Fruit fly (Drosophila melanogaster): Measurements from ENCODE around the gene CG33643.

Gene CG33643

DNA sequence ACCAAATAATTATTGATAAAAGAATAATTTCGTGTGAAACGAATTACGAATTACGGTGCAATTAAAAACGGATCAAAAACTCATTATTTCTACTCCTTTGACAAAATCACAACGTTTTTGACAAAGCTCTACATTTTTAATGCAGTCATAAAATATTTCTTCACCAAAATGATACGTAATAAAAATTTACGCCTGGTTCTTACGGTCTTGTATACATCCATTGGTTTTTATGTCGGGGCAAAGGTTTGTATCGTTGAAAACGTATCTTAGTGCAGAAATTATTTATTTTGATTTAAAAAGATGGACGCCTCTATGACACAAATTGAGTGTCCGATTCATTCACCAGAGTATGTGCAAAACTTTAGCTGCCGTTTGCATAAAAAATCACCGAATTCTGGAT is 911 bp downstream of the CG33643 start, which contains the start of gene CG33644:
CG33644 (plus strand) TSS at position 301 of the 400 bp plus-strand sequence.
- TF ChIP-seq Ets98B (GFP tag; IDR thresholded peaks at IDR 0.05) (no peak), CG32121 (GFP tag; IDR thresholded peaks at IDR 0.05) (no peak), Pif1A (GFP tag; optimal IDR thresholded peaks at IDR 0.05) (no peak), CG4496 (GFP tag; IDR thresholded peaks at IDR 0.05) (no peak), CG12605 (GFP tag; IDR thresholded peaks at IDR 0.05) (no peak), CG34367 (tag; optimal IDR thresholded peaks at IDR 0.05) (no peak), gl (tag; optimal IDR thresholded peaks at IDR 0.05) (no peak)

DNA sequence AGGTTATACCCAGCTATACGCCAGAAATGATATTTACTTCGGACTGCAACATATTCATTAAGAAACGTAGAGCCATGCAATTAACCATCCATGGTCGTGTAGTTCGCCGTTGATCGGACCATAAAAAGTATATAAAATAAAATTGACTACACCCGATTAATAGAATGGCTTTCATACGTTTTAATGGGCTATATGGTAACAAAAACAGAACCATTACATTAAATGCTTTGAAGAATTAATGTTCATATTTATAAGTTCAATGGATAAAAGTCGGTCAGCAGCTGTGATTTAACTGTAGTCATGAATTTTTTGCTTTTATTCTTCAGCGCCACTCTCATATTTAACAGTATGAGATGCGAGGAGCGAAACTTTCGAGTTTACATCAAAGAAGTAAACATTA is 1.6 kb downstream of the CG33643 start, which contains the start of gene CG33645:
CG33645 (plus strand) TSS at position 301 of the 400 bp plus-strand sequence.
- TF ChIP-seq CG8301 (tag; optimal IDR thresholded peaks at IDR 0.05) (no peak), CG10348 (GFP tag; IDR thresholded peaks at IDR 0.05) (no peak), Pif1B (GFP tag; optimal IDR thresholded peaks at IDR 0.05) (no peak), CG8159 (tag; optimal IDR thresholded peaks at IDR 0.05) (no peak), CG15710 (tag; optimal IDR thresholded peaks at IDR 0.05) (no peak), D1 (tag; optimal IDR thresholded peaks at IDR 0.05) (no peak), Ets98B (GFP tag; IDR thresholded peaks at IDR 0.05) (no peak), Snoo (tag; optimal IDR thresholded peaks at IDR 0.05) (no peak), fd96Ca (GFP tag; IDR thresholded peaks at IDR 0.05) (no peak), gl (tag; optimal IDR thresholded peaks at IDR 0.05) (no peak), CG14655 (GFP tag; optimal IDR thresholded peaks at IDR 0.05) (no peak), CG9948 (tag; optimal IDR thresholded peaks at IDR 0.05) (no peak), rn (GFP tag; IDR thresholded peaks at IDR 0.05) (no peak)

- TF ChIP-seq Ets98B (GFP tag; IDR thresholded peaks at IDR 0.05) (no peak), Pif1A (GFP tag; optimal IDR thresholded peaks at IDR 0.05) (no peak), CG17806 (tag; optimal IDR thresholded peaks at IDR 0.05) (no peak), CG4496 (GFP tag; IDR thresholded peaks at IDR 0.05) (no peak), CG10348 (GFP tag; IDR thresholded peaks at IDR 0.05) (no peak), CG8301 (tag; optimal IDR thresholded peaks at IDR 0.05) (no peak), CG13204 (GFP tag; optimal IDR thresholded peaks at IDR 0.05) (no peak), CG9948 (tag; optimal IDR thresholded peaks at IDR 0.05) (no peak), Pif1B (GFP tag; optimal IDR thresholded peaks at IDR 0.05) (no peak), CG34367 (tag; optimal IDR thresholded peaks at IDR 0.05) (no peak), D1 (tag; optimal IDR thresholded peaks at IDR 0.05) (no peak), fd96Ca (GFP tag; IDR thresholded peaks at IDR 0.05) (no peak), CG12605 (GFP tag; IDR thresholded peaks at IDR 0.05) (no peak), CG8159 (tag; optimal IDR thresholded peaks at IDR 0.05) (no peak), rn (GFP tag; IDR thresholded peaks at IDR 0.05) (no peak)
These were observed 4.8 kb downstream of the CG33643 start, which contains the start of gene CG15638 for dm6 chr2L:13535678-13536077. CG15638 (minus strand) TSS chr2L:13535778.

dm6 chr2L:13540704-13541103 is 9.8 kb downstream of the CG33643 start, which contains the start of gene CG16852:
CG16852 (plus strand) TSS chr2L:13540751.
- TF ChIP-seq CG32121 (GFP tag; IDR thresholded peaks at IDR 0.05) (no peak), fd96Ca (GFP tag; IDR thresholded peaks at IDR 0.05) (no peak), CG8301 (tag; optimal IDR thresholded peaks at IDR 0.05) (no peak), CG13204 (GFP tag; optimal IDR thresholded peaks at IDR 0.05) (no peak), CG12605 (GFP tag; IDR thresholded peaks at IDR 0.05) (no peak), CG17806 (tag; optimal IDR thresholded peaks at IDR 0.05) (no peak), gl (tag; optimal IDR thresholded peaks at IDR 0.05) (no peak), Pif1B (GFP tag; optimal IDR thresholded peaks at IDR 0.05) (no peak), Ets98B (GFP tag; IDR thresholded peaks at IDR 0.05) (no peak), CG9948 (tag; optimal IDR thresholded peaks at IDR 0.05) (no peak), CG34367 (tag; optimal IDR thresholded peaks at IDR 0.05) (no peak), CG4496 (GFP tag; IDR thresholded peaks at IDR 0.05) (no peak), D1 (tag; optimal IDR thresholded peaks at IDR 0.05) (no peak), CG10348 (GFP tag; IDR thresholded peaks at IDR 0.05) (no peak), CG8159 (tag; optimal IDR thresholded peaks at IDR 0.05) (no peak), Pif1A (GFP tag; optimal IDR thresholded peaks at IDR 0.05) (no peak), CG15710 (tag; optimal IDR thresholded peaks at IDR 0.05) (no peak), CG14655 (GFP tag; optimal IDR thresholded peaks at IDR 0.05) (no peak), Snoo (tag; optimal IDR thresholded peaks at IDR 0.05) (no peak)

dm6 chr2L:13541968-13542367 is 11.1 kb downstream of the CG33643 start, which contains the start of gene CG16853:
CG16853 (plus strand) TSS chr2L:13542268.
- TF ChIP-seq CG4496 (GFP tag; IDR thresholded peaks at IDR 0.05): no peak
- TF ChIP-seq CG12605 (GFP tag; IDR thresholded peaks at IDR 0.05): no peak
- TF ChIP-seq CG17806 (tag; optimal IDR thresholded peaks at IDR 0.05): no peak
- TF ChIP-seq Pif1B (GFP tag; optimal IDR thresholded peaks at IDR 0.05): no peak
- no peak for TF ChIP-seq Ets98B (GFP tag; IDR thresholded peaks at IDR 0.05)
- TF ChIP-seq CG8301 (tag; optimal IDR thresholded peaks at IDR 0.05): no peak
- no peak for TF ChIP-seq CG14655 (GFP tag; optimal IDR thresholded peaks at IDR 0.05)
- no peak for TF ChIP-seq CG9948 (tag; optimal IDR thresholded peaks at IDR 0.05)
- TF ChIP-seq CG8159 (tag; optimal IDR thresholded peaks at IDR 0.05): no peak
- TF ChIP-seq D1 (tag; optimal IDR thresholded peaks at IDR 0.05): no peak
- TF ChIP-seq CG10348 (GFP tag; IDR thresholded peaks at IDR 0.05): no peak
- TF ChIP-seq CG34367 (tag; optimal IDR thresholded peaks at IDR 0.05): no peak
- TF ChIP-seq CG32121 (GFP tag; IDR thresholded peaks at IDR 0.05): no peak
- TF ChIP-seq rn (GFP tag; IDR thresholded peaks at IDR 0.05): no peak
- TF ChIP-seq Pif1A (GFP tag; optimal IDR thresholded peaks at IDR 0.05): no peak
- TF ChIP-seq fd96Ca (GFP tag; IDR thresholded peaks at IDR 0.05): no peak

dm6 chr2L:13542476-13542875 is 11.6 kb downstream of the CG33643 start, which contains the start of gene CG9263:
CG9263 (minus strand) TSS chr2L:13542576.
- TF ChIP-seq CG32121 (GFP tag; IDR thresholded peaks at IDR 0.05) (no peak), rn (GFP tag; IDR thresholded peaks at IDR 0.05) (no peak), CG34367 (tag; optimal IDR thresholded peaks at IDR 0.05) (no peak), Pif1A (GFP tag; optimal IDR thresholded peaks at IDR 0.05) (no peak), Ets98B (GFP tag; IDR thresholded peaks at IDR 0.05) (no peak), Snoo (tag; optimal IDR thresholded peaks at IDR 0.05) (no peak), fd96Ca (GFP tag; IDR thresholded peaks at IDR 0.05) (no peak), CG15710 (tag; optimal IDR thresholded peaks at IDR 0.05) (no peak), D1 (tag; optimal IDR thresholded peaks at IDR 0.05) (no peak)

Data from whole organism, pupa.